Fruit fly (Drosophila melanogaster) whole organism, embryonic: ENCODE results near the gene CG15894.

Experiments used
- Antp ChIP-seq: fragments of 200-800 bp; sonication (Bioruptor generic); optimal IDR thresholded peaks from 3 replicates; lab custom pipeline; 2016; ENCODE audit warnings: missing biosample characterization, missing genetic modification characterization
- BEAF-32 ChIP-seq: fragments of 200-800 bp; sonication (Bioruptor generic); optimal IDR thresholded peaks from 3 replicates; lab custom pipeline; 2017; ENCODE audit warnings: missing biosample characterization, missing genetic modification characterization, mild to moderate bottlenecking, moderate library complexity, missing genetic modification reagents
- CG10321 ChIP-seq: fragments of 200-800 bp; sonication (Bioruptor generic); IDR thresholded peaks from 2 replicates; pipeline ENCODE4 v1.3.6; 2022; ENCODE audit warnings: missing biosample characterization, missing genetic modification characterization
- CG12299 ChIP-seq: fragments of 200-800 bp; sonication (Bioruptor generic); optimal IDR thresholded peaks from 2 replicates; lab custom pipeline; 2018; ENCODE audit warnings: missing biosample characterization, mild to moderate bottlenecking, missing genetic modification characterization
- CG12391 ChIP-seq: fragments of 200-800 bp; sonication (Bioruptor generic); optimal IDR thresholded peaks from 3 replicates; lab custom pipeline; 2018; ENCODE audit warnings: missing biosample characterization, mild to moderate bottlenecking, missing genetic modification characterization, moderate library complexity
- CG12744 ChIP-seq: fragments of 200-800 bp; sonication (Bioruptor generic); optimal IDR thresholded peaks from 2 replicates; lab custom pipeline; 2016; ENCODE audit warnings: missing biosample characterization, missing genetic modification characterization
- CG14014 ChIP-seq: fragments of 200-800 bp; sonication (Bioruptor generic); IDR thresholded peaks from 2 replicates; pipeline ENCODE4 v1.3.6; 2022; ENCODE audit warnings: missing biosample characterization, missing genetic modification characterization
- CG15011 ChIP-seq: fragments of 200-800 bp; sonication (Bioruptor generic); optimal IDR thresholded peaks from 3 replicates; lab custom pipeline; 2018; ENCODE audit warnings: missing biosample characterization, mild to moderate bottlenecking, missing genetic modification characterization
- CG15269 ChIP-seq: fragments of 200-800 bp; sonication (Bioruptor generic); optimal IDR thresholded peaks from 2 replicates; lab custom pipeline; 2018; ENCODE audit warnings: missing biosample characterization, mild to moderate bottlenecking, missing genetic modification characterization, moderate library complexity
- CG16813 ChIP-seq: fragments of 200-800 bp; sonication (Bioruptor generic); IDR thresholded peaks from 3 replicates; pipeline ENCODE4 v1.3.6; 2022; ENCODE audit warnings: missing biosample characterization, missing genetic modification characterization; ENCODE audit not compliant: partially characterized antibody
- CG17328 ChIP-seq: fragments of 200-800 bp; sonication (Bioruptor generic); IDR thresholded peaks from 2 replicates; pipeline ENCODE4 v1.3.6; 2022; ENCODE audit warnings: missing biosample characterization, missing genetic modification characterization
- CG18764 ChIP-seq: fragments of 200-800 bp; sonication (Bioruptor generic); optimal IDR thresholded peaks from 3 replicates; lab custom pipeline; 2016; ENCODE audit warnings: missing biosample characterization, missing genetic modification characterization
- CG2202 ChIP-seq: fragments of 200-800 bp; sonication (Bioruptor generic); optimal IDR thresholded peaks from 2 replicates; lab custom pipeline; 2018; ENCODE audit warnings: missing biosample characterization, mild to moderate bottlenecking, missing genetic modification characterization
- CG34224 ChIP-seq: fragments of 200-800 bp; sonication (Bioruptor generic); IDR thresholded peaks from 3 replicates; pipeline ENCODE4 v1.3.6; 2022; ENCODE audit warnings: missing biosample characterization, missing genetic modification characterization; ENCODE audit not compliant: partially characterized antibody
- CG4404 ChIP-seq: fragments of 200-800 bp; sonication (Bioruptor generic); IDR thresholded peaks from 2 replicates; pipeline ENCODE4 v1.3.6; 2022; ENCODE audit warnings: missing biosample characterization, missing genetic modification characterization
- CG4617 ChIP-seq: fragments of 200-800 bp; sonication (Bioruptor generic); optimal IDR thresholded peaks from 3 replicates; lab custom pipeline; 2016; ENCODE audit warnings: missing biosample characterization, missing genetic modification characterization, borderline replicate concordance
- CG6272 ChIP-seq: fragments of 200-800 bp; sonication (Bioruptor generic); IDR thresholded peaks from 2 replicates; pipeline ENCODE4 v1.3.6; 2022; ENCODE audit warnings: missing biosample characterization, missing genetic modification characterization
- CG7372 ChIP-seq: fragments of 200-800 bp; sonication (Bioruptor generic); IDR thresholded peaks from 2 replicates; pipeline ENCODE4 v1.3.6; 2022; ENCODE audit warnings: missing biosample characterization, missing genetic modification characterization
- CG7786 ChIP-seq: fragments of 200-800 bp; sonication (Bioruptor generic); optimal IDR thresholded peaks from 2 replicates; lab custom pipeline; 2016; ENCODE audit warnings: missing biosample characterization, missing genetic modification characterization
- CG7928 ChIP-seq: fragments of 200-800 bp; sonication (Bioruptor generic); optimal IDR thresholded peaks from 2 replicates; lab custom pipeline; 2017; ENCODE audit warnings: missing biosample characterization, mild to moderate bottlenecking, missing genetic modification characterization
- Dp ChIP-seq: fragments of 200-800 bp; sonication (Bioruptor generic); optimal IDR thresholded peaks from 2 replicates; lab custom pipeline; 2018; ENCODE audit warnings: missing biosample characterization, mild to moderate bottlenecking, missing genetic modification characterization, moderate library complexity
- Dref ChIP-seq: fragments of 200-800 bp; sonication (Bioruptor generic); IDR thresholded peaks from 2 replicates; pipeline ENCODE4 v1.3.6; 2022; ENCODE audit warnings: missing biosample characterization, missing genetic modification characterization
- Fer2 ChIP-seq: fragments of 200-800 bp; sonication (Bioruptor generic); optimal IDR thresholded peaks from 2 replicates; lab custom pipeline; 2018; ENCODE audit warnings: missing biosample characterization, mild to moderate bottlenecking, missing genetic modification characterization, moderate library complexity
- H2.0 ChIP-seq: fragments of 200-800 bp; sonication (Bioruptor generic); IDR thresholded peaks from 2 replicates; pipeline ENCODE4 v1.3.6; 2022; ENCODE audit warnings: missing biosample characterization, missing genetic modification characterization
- Hmx ChIP-seq: fragments of 200-800 bp; sonication (Bioruptor generic); optimal IDR thresholded peaks from 2 replicates; lab custom pipeline; 2016; ENCODE audit warnings: missing biosample characterization, missing genetic modification characterization
- Myb ChIP-seq: fragments of 200-800 bp; sonication (Bioruptor generic); optimal IDR thresholded peaks from 2 replicates; lab custom pipeline; 2016; ENCODE audit warnings: missing biosample characterization, missing genetic modification characterization
- Pdp1 ChIP-seq, 2 experiments: fragments of 200-800 bp; sonication (Bioruptor generic); optimal IDR thresholded peaks; 3 replicates each; lab custom pipeline; 2016; ENCODE audit warnings: missing biosample characterization in 2 of 2, missing genetic modification characterization in 2 of 2, mild to moderate bottlenecking in 1 of 2, moderate library complexity in 1 of 2
- Rfx ChIP-seq: fragments of 200-800 bp; sonication (Bioruptor generic); IDR thresholded peaks from 2 replicates; pipeline ENCODE4 v1.3.6; 2022; ENCODE audit warnings: missing biosample characterization, missing genetic modification characterization
- Usf ChIP-seq: fragments of 200-800 bp; sonication (Bioruptor generic); optimal IDR thresholded peaks from 2 replicates; lab custom pipeline; 2017; ENCODE audit warnings: missing genotype, missing biosample characterization, missing genetic modification characterization
- bbx ChIP-seq: fragments of 200-800 bp; sonication (Bioruptor generic); IDR thresholded peaks from 2 replicates; pipeline ENCODE4 v1.3.6; 2022; ENCODE audit warnings: missing biosample characterization, missing genetic modification characterization; ENCODE audit not compliant: partially characterized antibody
- dm ChIP-seq: fragments of 200-800 bp; sonication (Bioruptor generic); optimal IDR thresholded peaks from 3 replicates; lab custom pipeline; 2016; ENCODE audit warnings: missing biosample characterization, missing genetic modification characterization
- dmrt99B ChIP-seq: fragments of 200-800 bp; sonication (Bioruptor generic); optimal IDR thresholded peaks from 2 replicates; lab custom pipeline; 2018; ENCODE audit warnings: missing biosample characterization, mild to moderate bottlenecking, missing genetic modification characterization, moderate library complexity
- ewg ChIP-seq: fragments of 200-800 bp; sonication (Bioruptor generic); optimal IDR thresholded peaks from 3 replicates; lab custom pipeline; 2017; ENCODE audit warnings: mild to moderate bottlenecking, missing biosample characterization, missing genetic modification reagents, missing genetic modification characterization
- fd96Cb ChIP-seq: fragments of 200-800 bp; sonication (Bioruptor generic); optimal IDR thresholded peaks from 2 replicates; lab custom pipeline; 2018; ENCODE audit warnings: missing biosample characterization, mild to moderate bottlenecking, missing genetic modification characterization, moderate library complexity
- gsb ChIP-seq: fragments of 200-800 bp; sonication (Bioruptor generic); IDR thresholded peaks from 2 replicates; pipeline ENCODE4 v1.3.6; 2022; ENCODE audit warnings: missing biosample characterization, missing genetic modification characterization
- gsb-n ChIP-seq: fragments of 200-800 bp; sonication (Bioruptor generic); optimal IDR thresholded peaks from 3 replicates; lab custom pipeline; 2018; ENCODE audit warnings: missing biosample characterization, mild to moderate bottlenecking, missing genetic modification characterization
- hb ChIP-seq: fragments of 200-800 bp; sonication (Bioruptor generic); IDR thresholded peaks from 3 replicates; pipeline ENCODE4 v1.3.6; 2022; ENCODE audit warnings: missing biosample characterization, missing genetic modification characterization; ENCODE audit not compliant: partially characterized antibody
- hbn ChIP-seq: fragments of 200-800 bp; sonication (Bioruptor generic); IDR thresholded peaks from 2 replicates; pipeline ENCODE4 v1.3.6; 2022; ENCODE audit warnings: missing biosample characterization, missing genetic modification characterization; ENCODE audit not compliant: partially characterized antibody
- hth ChIP-seq: fragments of >200 bp; optimal IDR thresholded peaks from 2 replicates; lab custom pipeline; 2017; ENCODE audit warnings: inconsistent platforms
- knrl ChIP-seq: fragments of 200-800 bp; sonication (Bioruptor generic); IDR thresholded peaks from 3 replicates; pipeline ENCODE4 v1.3.6; 2022; ENCODE audit warnings: missing biosample characterization, missing genetic modification characterization; ENCODE audit not compliant: partially characterized antibody
- lilli ChIP-seq: fragments of 200-800 bp; sonication (Bioruptor generic); optimal IDR thresholded peaks from 3 replicates; lab custom pipeline; 2016; ENCODE audit warnings: missing biosample characterization, missing genetic modification characterization
- pzg ChIP-seq: fragments of 200-800 bp; sonication (Bioruptor generic); optimal IDR thresholded peaks from 3 replicates; lab custom pipeline; 2018; ENCODE audit warnings: missing biosample characterization, mild to moderate bottlenecking, missing genetic modification characterization, moderate library complexity
- slou ChIP-seq: fragments of 200-800 bp; sonication (Bioruptor generic); optimal IDR thresholded peaks from 3 replicates; lab custom pipeline; 2016; ENCODE audit warnings: missing biosample characterization, missing genetic modification characterization
- sob ChIP-seq: fragments of 200-800 bp; sonication (Bioruptor generic); IDR thresholded peaks from 2 replicates; pipeline ENCODE4 v1.3.6; 2022; ENCODE audit warnings: missing biosample characterization, missing genetic modification characterization
- tgo ChIP-seq: fragments of 200-800 bp; sonication (Bioruptor generic); IDR thresholded peaks from 3 replicates; pipeline ENCODE4 v1.3.6; 2022; ENCODE audit warnings: missing biosample characterization, missing genetic modification characterization
- tin ChIP-seq: fragments of 200-800 bp; sonication (Bioruptor generic); optimal IDR thresholded peaks from 3 replicates; lab custom pipeline; 2016; ENCODE audit warnings: missing biosample characterization, missing genetic modification characterization
- tll ChIP-seq, 2 experiments: fragments of 200-800 bp in 1 of 2; fragments of >200 bp in 1 of 2; sonication (Bioruptor generic) in 1 of 2; optimal IDR thresholded peaks; 2 replicates each; lab custom pipeline; 2017 to 2019; ENCODE audit warnings: missing biosample characterization in 2 of 2, missing genetic modification characterization in 2 of 2, mild to moderate bottlenecking in 1 of 2, moderate library complexity in 1 of 2
- twi ChIP-seq: fragments of 200-800 bp; optimal IDR thresholded peaks from 2 replicates; lab custom pipeline; 2019; ENCODE audit warnings: missing biosample characterization, mild to moderate bottlenecking, missing genetic modification characterization, moderate library complexity
- wor ChIP-seq: fragments of 200-800 bp; sonication (Bioruptor generic); IDR thresholded peaks from 2 replicates; pipeline ENCODE4 v1.3.6; 2022; ENCODE audit warnings: missing biosample characterization, missing genetic modification characterization
- yki ChIP-seq: fragments of >200 bp; optimal IDR thresholded peaks from 3 replicates; lab custom pipeline; 2018
- zen2 ChIP-seq: fragments of 200-800 bp; sonication (Bioruptor generic); IDR thresholded peaks from 3 replicates; pipeline ENCODE4 v1.3.6; 2022; ENCODE audit warnings: missing biosample characterization, missing genetic modification characterization; ENCODE audit not compliant: partially characterized antibody
- zfh1 ChIP-seq: fragments of 200-800 bp; sonication (Bioruptor generic); IDR thresholded peaks from 3 replicates; pipeline ENCODE4 v1.3.6; 2022; ENCODE audit warnings: missing biosample characterization, missing genetic modification characterization

The CG15894 gene

DNA sequence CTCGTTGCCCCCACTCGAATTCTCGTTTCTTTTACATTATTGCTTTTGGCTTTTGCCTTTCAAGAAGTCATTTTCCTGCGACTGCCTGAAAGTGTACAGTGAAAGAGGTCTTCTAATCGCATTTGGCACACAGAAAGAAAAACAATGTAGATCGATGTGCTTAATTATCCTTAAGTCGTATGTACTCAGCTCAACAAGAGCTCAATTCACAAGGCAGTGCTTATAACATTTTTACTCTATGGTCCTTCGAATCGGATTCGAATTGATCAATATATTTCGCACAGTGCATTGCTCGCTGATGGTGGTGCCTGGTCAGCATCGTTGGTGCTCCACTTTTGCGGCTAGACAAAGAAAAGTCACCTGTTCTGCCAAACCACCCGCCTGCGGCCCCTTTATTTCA lies 1.4 kb downstream of the CG15894 start (continued):
- TF ChIP-seq CG15011 (GFP tag; lab: Kevin White, UChicago) (no peak), sob (GFP tag; lab: Robert Waterston, UW) (no peak), Dref (GFP tag; lab: Robert Waterston, UW) (no peak), BEAF-32 (no peak), H2.0 (GFP tag; lab: Robert Waterston, UW) (no peak), dm (no peak), hth (no peak), gsb-n (no peak), knrl (GFP tag; lab: Robert Waterston, UW) (no peak), zfh1 (0 out of 3 replicates have a peak, but pooled peaks have one; percentile 22), CG6272 (GFP tag; lab: Robert Waterston, UW) (no peak), CG12391 (tag; lab: Kevin White, UChicago) (no peak), pzg (GFP tag; lab: Kevin White, UChicago) (no peak), Fer2 (tag; lab: Kevin White, UChicago) (no peak), dmrt99B (tag; lab: Kevin White, UChicago) (peak; percentile 51), CG18764 (no peak), bbx (GFP tag; lab: Robert Waterston, UW) (no peak), lilli (no peak), Antp (GFP tag; lab: Kevin White, UChicago) (peak; percentile 7), CG2202 (tag; lab: Kevin White, UChicago) (no peak), zen2 (GFP tag; lab: Robert Waterston, UW) (no peak), tin (GFP tag; lab: Kevin White, UChicago) (no peak), Usf (GFP tag; lab: Kevin White, UChicago) (no peak), slou (GFP tag; lab: Kevin White, UChicago) (no peak), CG12744 (GFP tag; lab: Kevin White, UChicago) (no peak), ewg (no peak), wor (no peak), Hmx (GFP tag; lab: Kevin White, UChicago) (no peak), CG10321 (GFP tag; lab: Robert Waterston, UW) (no peak), CG16813 (no peak), CG34224 (GFP tag; lab: Robert Waterston, UW) (no peak), CG15269 (tag; lab: Kevin White, UChicago) (peak; percentile 32), CG7786 (GFP tag; lab: Kevin White, UChicago) (no peak), Myb (GFP tag; lab: Kevin White, UChicago) (no peak), CG7372 (GFP tag; lab: Robert Waterston, UW) (no peak), Pdp1 (GFP tag; optimal IDR thresholded peaks at IDR 0.05; lab: Kevin White, UChicago) (no peak), CG4404 (GFP tag; lab: Robert Waterston, UW) (no peak), tgo (GFP tag; lab: Robert Waterston, UW) (no peak), hb (no peak), hbn (GFP tag; lab: Robert Waterston, UW) (no peak), Rfx (peak; percentile 28; the same call in 1 of the 2 replicates), fd96Cb (tag; lab: Kevin White, UChicago) (peak; percentile 29), yki (lab: Kevin White, UChicago) (no peak), Dp (GFP tag; lab: Kevin White, UChicago) (no peak), CG17328 (GFP tag; lab: Robert Waterston, UW) (peak; percentile 32; the same call in 1 of the 2 replicates), tll (GFP tag; optimal IDR thresholded peaks at IDR 0.05; lab: Kevin White, UChicago) (no peak), gsb (GFP tag; lab: Robert Waterston, UW) (no peak), CG4617 (GFP tag; lab: Kevin White, UChicago) (no peak), CG7928 (GFP tag; lab: Kevin White, UChicago) (no peak), twi (tag; lab: Kevin White, UChicago) (no peak), CG14014 (GFP tag; lab: Robert Waterston, UW) (no peak), CG12299 (tag; lab: Kevin White, UChicago) (no peak)
